Worm (Caenorhabditis elegans) whole organism, L3 larva: ENCODE results near the gene B0228.6.

ENCODE experiments used
- ZK546.5 ChIP-seq: sonication (generic microtip); optimal IDR thresholded peaks from 2 replicates; lab custom pipeline; 2017; ENCODE audit warnings: missing biosample characterization, missing genetic modification characterization
- aly-2 ChIP-seq: fragments of 150-350 bp; optimal IDR thresholded peaks from 2 replicates; lab custom pipeline; 2014; ENCODE audit warnings: missing biosample characterization, missing genetic modification characterization
- ceh-16 ChIP-seq: sonication (generic microtip); optimal IDR thresholded peaks from 2 replicates; lab custom pipeline; 2017; ENCODE audit warnings: missing biosample characterization, missing genetic modification characterization
- ceh-28 ChIP-seq: fragments of 150-350 bp; optimal IDR thresholded peaks from 2 replicates; lab custom pipeline; 2014; ENCODE audit warnings: missing biosample characterization, missing genetic modification reagents, missing genetic modification characterization
- ceh-82 ChIP-seq: fragments of 150-350 bp; optimal IDR thresholded peaks from 2 replicates; lab custom pipeline; 2014; ENCODE audit warnings: missing biosample characterization, missing genetic modification characterization
- egl-27 ChIP-seq: sonication (generic microtip); optimal IDR thresholded peaks from 4 replicates; lab custom pipeline; 2017; ENCODE audit warnings: missing biosample characterization, missing genetic modification reagents, missing genetic modification characterization
- elt-1 ChIP-seq: fragments of 150-350 bp; optimal IDR thresholded peaks from 2 replicates; lab custom pipeline; 2014; ENCODE audit warnings: missing biosample characterization, missing genetic modification characterization
- elt-2 ChIP-seq: sonication (generic microtip); optimal IDR thresholded peaks from 2 replicates; lab custom pipeline; 2016; ENCODE audit warnings: missing genetic modification reagents, mild to moderate bottlenecking, missing genetic modification characterization, missing compliant biosample characterization
- eor-1 ChIP-seq, 2 experiments: fragments of 150-350 bp; optimal IDR thresholded peaks; 2 replicates each; lab custom pipeline; 2014 to 2018; ENCODE audit warnings: missing biosample characterization in 2 of 2, missing genetic modification characterization in 2 of 2
- fkh-10 ChIP-seq: sonication (generic microtip); optimal IDR thresholded peaks from 2 replicates; lab custom pipeline; 2017; ENCODE audit warnings: missing biosample characterization, missing genetic modification reagents, missing genetic modification characterization
- fkh-2 ChIP-seq: fragments of 150-350 bp; optimal IDR thresholded peaks from 2 replicates; lab custom pipeline; 2014; ENCODE audit warnings: missing biosample characterization, missing genetic modification reagents, missing genetic modification characterization
- fos-1 ChIP-seq: fragments of 150-350 bp; optimal IDR thresholded peaks from 2 replicates; lab custom pipeline; 2014; ENCODE audit warnings: missing biosample characterization, missing genetic modification characterization
- hmg-11 ChIP-seq: sonication (generic microtip); optimal IDR thresholded peaks from 2 replicates; lab custom pipeline; 2016; ENCODE audit warnings: missing genetic modification characterization, missing compliant biosample characterization
- jun-1 ChIP-seq: fragments of 150-350 bp; optimal IDR thresholded peaks from 2 replicates; lab custom pipeline; 2014; ENCODE audit warnings: missing biosample characterization, missing genetic modification reagents, missing genetic modification characterization
- lin-15B ChIP-seq: fragments of 150-350 bp; optimal IDR thresholded peaks from 2 replicates; lab custom pipeline; 2014; ENCODE audit warnings: missing biosample characterization, missing genetic modification characterization
- lsy-12 ChIP-seq: sonication (generic microtip); optimal IDR thresholded peaks from 2 replicates; lab custom pipeline; 2016; ENCODE audit warnings: mild to moderate bottlenecking, missing genetic modification characterization, missing compliant biosample characterization
- mdl-1 ChIP-seq: fragments of 150-350 bp; optimal IDR thresholded peaks from 2 replicates; lab custom pipeline; 2014; ENCODE audit warnings: missing biosample characterization, missing genetic modification characterization
- nfya-1 ChIP-seq: sonication (generic microtip); optimal IDR thresholded peaks from 2 replicates; lab custom pipeline; 2017; ENCODE audit warnings: missing genetic modification characterization, mild to moderate bottlenecking, missing compliant biosample characterization, antibody characterized with exemption, moderate library complexity; ENCODE audit not compliant: insufficient read depth
- nhr-11 ChIP-seq: fragments of 150-350 bp; optimal IDR thresholded peaks from 2 replicates; lab custom pipeline; 2014; ENCODE audit warnings: missing biosample characterization, missing genetic modification characterization
- nhr-23 ChIP-seq: fragments of 150-350 bp; optimal IDR thresholded peaks from 2 replicates; lab custom pipeline; 2014; ENCODE audit warnings: missing biosample characterization, missing genetic modification reagents, missing genetic modification characterization
- nhr-25 ChIP-seq: sonication (generic microtip); optimal IDR thresholded peaks from 2 replicates; lab custom pipeline; 2017; ENCODE audit warnings: missing biosample characterization, missing genetic modification characterization
- nhr-28 ChIP-seq: fragments of 150-350 bp; optimal IDR thresholded peaks from 2 replicates; lab custom pipeline; 2014; ENCODE audit warnings: missing biosample characterization, missing genetic modification characterization
- nhr-43 ChIP-seq: sonication (generic microtip); optimal IDR thresholded peaks from 2 replicates; lab custom pipeline; 2016; ENCODE audit warnings: mild to moderate bottlenecking, missing genetic modification characterization, missing compliant biosample characterization; ENCODE audit not compliant: poor library complexity, severe bottlenecking
- nhr-67 ChIP-seq: fragments of 150-350 bp; optimal IDR thresholded peaks from 2 replicates; lab custom pipeline; 2014; ENCODE audit warnings: missing biosample characterization, missing genetic modification characterization
- nhr-76 ChIP-seq: fragments of 150-350 bp; sonication (generic microtip); optimal IDR thresholded peaks from 5 replicates; lab custom pipeline; 2014; ENCODE audit warnings: missing biosample characterization, missing genetic modification characterization
- pha-4 ChIP-seq: fragments of 150-350 bp; optimal IDR thresholded peaks from 2 replicates; lab custom pipeline; 2014; ENCODE audit warnings: missing biosample characterization, missing genetic modification reagents, missing genetic modification characterization
- pqm-1 ChIP-seq: fragments of 150-350 bp; optimal IDR thresholded peaks from 2 replicates; lab custom pipeline; 2017; ENCODE audit warnings: missing biosample characterization, missing genetic modification characterization, inconsistent platforms
- sea-2 ChIP-seq: fragments of 150-350 bp; sonication (generic microtip); optimal IDR thresholded peaks from 4 replicates; lab custom pipeline; 2014; ENCODE audit warnings: missing biosample characterization, missing genetic modification reagents, missing genetic modification characterization
- skn-1 ChIP-seq: fragments of 150-350 bp; optimal IDR thresholded peaks from 2 replicates; lab custom pipeline; 2014; ENCODE audit warnings: missing biosample characterization, missing genetic modification characterization
- snpc-4 ChIP-seq: fragments of 150-350 bp; optimal IDR thresholded peaks from 2 replicates; lab custom pipeline; 2014; ENCODE audit warnings: missing biosample characterization, missing genetic modification characterization
- tbx-2 ChIP-seq: sonication (generic microtip); optimal IDR thresholded peaks from 2 replicates; lab custom pipeline; 2016; ENCODE audit warnings: mild to moderate bottlenecking, missing genetic modification characterization, missing compliant biosample characterization
- unc-62 ChIP-seq: fragments of 150-350 bp; sonication (generic microtip); optimal IDR thresholded peaks from 4 replicates; lab custom pipeline; 2014; ENCODE audit warnings: missing biosample characterization, missing genetic modification reagents, missing genetic modification characterization
- zag-1 ChIP-seq: fragments of 150-350 bp; optimal IDR thresholded peaks from 2 replicates; lab custom pipeline; 2014; ENCODE audit warnings: missing biosample characterization, missing genetic modification characterization
- ztf-4 ChIP-seq: fragments of 150-350 bp; optimal IDR thresholded peaks from 2 replicates; lab custom pipeline; 2014; ENCODE audit warnings: missing biosample characterization, missing genetic modification characterization

The B0228.6 gene

ce11 chrII:7755116-7755571 lies at the start of gene B0228.6, which contains the start of gene B0228.1:
B0228.6 (minus strand) TSS chrII:7755166.
B0228.1 (plus strand) TSS chrII:7755343.
- TF ChIP-seq snpc-4 (tag; lab: Kevin White, UChicago) (peak; percentile 48), skn-1 (tag; lab: Kevin White, UChicago) (no peak)

DNA sequence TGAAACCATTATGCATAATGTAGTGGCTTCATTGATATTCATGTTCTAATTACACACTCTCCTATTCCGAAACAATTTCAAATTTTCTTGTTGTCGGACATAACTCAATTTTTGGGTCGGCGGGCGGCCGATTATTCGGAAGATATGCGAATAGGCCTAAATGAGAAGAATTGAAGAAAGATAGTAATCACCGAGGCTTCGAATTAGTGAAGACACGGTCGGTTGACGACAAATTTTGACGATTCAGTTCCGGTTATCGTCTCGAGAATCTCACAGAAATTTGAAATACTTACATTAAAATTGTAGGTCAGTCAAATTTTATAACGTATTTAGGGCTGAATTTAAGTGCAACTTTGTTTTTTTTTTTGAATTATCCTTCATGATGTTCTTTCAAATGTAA lies 48.2 kb upstream of the B0228.6 start:
- peak; percentile 18 for TF ChIP-seq nhr-23
- no peak for TF ChIP-seq jun-1 (tag; lab: Kevin White, UChicago)
- TF ChIP-seq elt-1 (tag; lab: Kevin White, UChicago), result peak; percentile 59

DNA sequence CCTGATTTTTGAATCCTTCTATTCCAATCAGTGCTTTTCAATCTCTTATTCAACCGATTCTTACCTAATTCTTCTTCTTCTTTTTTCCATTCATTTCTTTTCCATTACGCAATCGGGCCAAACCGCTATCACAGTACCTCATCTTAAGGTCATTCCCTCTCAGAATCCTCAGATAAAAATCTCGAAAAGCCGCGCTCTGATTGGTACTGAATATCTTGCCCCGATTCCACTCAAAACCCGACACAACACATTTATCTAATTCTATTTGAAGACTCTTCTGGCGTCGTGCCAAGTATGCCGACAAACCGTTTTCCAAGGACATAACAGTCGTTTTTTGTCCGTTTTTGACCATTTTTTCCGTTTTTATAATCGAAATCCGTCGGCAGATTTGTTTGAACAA lies 46.9 kb upstream of the B0228.6 start:
- TF ChIP-seq jun-1 (tag; lab: Kevin White, UChicago) (no peak), nhr-76 (tag; lab: Kevin White, UChicago) (no peak), ceh-28 (tag; lab: Kevin White, UChicago) (no peak), ceh-82 (no peak), snpc-4 (tag; lab: Kevin White, UChicago) (no peak), hmg-11 (no peak), fos-1 (no peak), lin-15B (tag; lab: Kevin White, UChicago) (no peak), fkh-2 (no peak), ceh-16 (tag; lab: Kevin White, UChicago) (peak; percentile 50), egl-27 (tag; lab: Kevin White, UChicago) (no peak), tbx-2 (tag; lab: Kevin White, UChicago) (no peak), pqm-1 (no peak), aly-2 (no peak), nhr-23 (peak; percentile 70), sea-2 (GFP tag; lab: Kevin White, UChicago) (no peak), nhr-43 (tag; lab: Kevin White, UChicago) (no peak), nhr-28 (tag; lab: Kevin White, UChicago) (no peak), ZK546.5 (tag; lab: Kevin White, UChicago) (no peak), elt-1 (tag; lab: Kevin White, UChicago) (peak; percentile 96), ztf-4 (tag; lab: Kevin White, UChicago) (no peak), nhr-25 (peak; percentile 77), fkh-10 (GFP tag; lab: Kevin White, UChicago) (no peak)
- TF ChIP-seq, all 47 proteins: peak for 4

DNA sequence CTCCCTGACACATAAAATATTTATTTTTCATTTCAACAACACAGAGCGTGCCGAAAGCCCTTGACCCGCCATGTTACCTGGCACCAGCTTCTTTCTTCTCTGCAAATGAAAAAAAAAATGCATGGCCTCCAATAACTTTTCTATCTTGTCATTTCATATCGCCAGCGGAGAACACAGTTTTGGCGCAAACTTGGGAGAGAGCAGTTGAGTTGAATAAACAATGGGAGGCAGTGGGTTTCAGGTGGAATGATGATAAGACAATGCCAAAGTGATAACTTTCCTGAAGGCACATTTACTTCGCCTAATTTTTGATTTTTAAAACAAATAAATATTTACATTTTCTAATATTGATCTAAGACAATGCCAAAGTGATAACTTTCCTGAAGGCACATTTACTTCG lies 46.3 kb upstream of the B0228.6 start:
- TF ChIP-seq zag-1 (tag; lab: Kevin White, UChicago) (no peak), eor-1 (tag; optimal IDR thresholded peaks at IDR 0.05; lab: Kevin White, UChicago) (no peak), elt-2 (tag; lab: Kevin White, UChicago) (peak; percentile 60), ceh-82 (no peak), skn-1 (tag; lab: Kevin White, UChicago) (no peak), elt-1 (tag; lab: Kevin White, UChicago) (no peak), tbx-2 (tag; lab: Kevin White, UChicago) (no peak), unc-62 (GFP tag; lab: Kevin White, UChicago) (no peak), mdl-1 (no peak), nhr-67 (tag; lab: Kevin White, UChicago) (no peak), pqm-1 (peak; percentile 20), nhr-28 (tag; lab: Kevin White, UChicago) (no peak), pha-4 (tag; lab: Kevin White, UChicago) (peak; percentile 26), nhr-76 (tag; lab: Kevin White, UChicago) (no peak), nhr-25 (no peak)

DNA sequence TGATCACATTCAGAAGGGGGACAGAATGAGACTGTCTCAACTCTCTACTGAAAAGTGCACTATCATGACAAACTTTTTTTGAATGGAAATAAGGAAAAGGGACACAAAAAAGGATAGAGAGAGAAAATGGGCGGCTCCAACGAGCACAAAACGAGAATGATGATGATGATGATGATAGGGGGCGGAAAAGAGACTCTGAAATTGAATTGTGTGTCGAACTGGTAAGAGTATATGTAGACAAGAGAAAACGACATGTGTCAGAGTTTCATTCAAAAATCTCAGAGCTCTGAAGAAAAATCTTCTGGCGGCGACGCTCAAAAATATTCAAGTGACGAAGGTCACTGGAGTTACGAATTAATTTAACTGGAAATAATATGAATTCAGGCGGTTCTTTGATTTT lies 40.3 kb upstream of the B0228.6 start:
- no peak for TF ChIP-seq fkh-2
- no peak for TF ChIP-seq ztf-4 (tag; lab: Kevin White, UChicago)
- no peak for TF ChIP-seq nhr-11
- TF ChIP-seq tbx-2 (tag; lab: Kevin White, UChicago), result no peak
- TF ChIP-seq fkh-10 (GFP tag; lab: Kevin White, UChicago), result peak; percentile 43
- no peak for TF ChIP-seq nhr-28 (tag; lab: Kevin White, UChicago)
- TF ChIP-seq lin-15B (tag; lab: Kevin White, UChicago), result no peak
- TF ChIP-seq, all 47 proteins: peak for 1

DNA sequence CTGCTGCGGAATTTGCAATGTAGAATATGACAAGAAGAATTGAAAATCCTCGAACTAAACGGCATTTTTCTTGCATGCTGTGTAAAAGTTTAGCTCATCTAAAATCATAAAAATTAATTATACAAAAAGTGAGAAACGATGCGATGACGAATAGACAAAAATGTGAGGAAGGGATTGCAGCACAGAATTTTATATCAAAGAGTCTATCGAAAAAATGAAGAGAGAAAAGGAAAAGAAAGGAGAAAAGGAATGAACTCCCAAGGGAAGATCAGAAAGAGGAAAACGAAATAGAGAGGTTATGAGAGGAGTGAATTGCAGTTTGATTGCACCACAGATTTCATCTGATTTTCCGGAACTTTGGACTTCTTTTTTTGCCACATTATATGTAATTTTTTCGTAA lies 39.3 kb upstream of the B0228.6 start, which contains the start of gene glr-4:
Gene glr-4, minus strand, starts transcription at position 101 of the 400 bp plus-strand sequence.
- TF ChIP-seq elt-1 (tag; lab: Kevin White, UChicago) (peak; percentile 32), nfya-1 (tag; lab: Kevin White, UChicago) (no peak), nhr-25 (no peak), lsy-12 (tag; lab: Kevin White, UChicago) (no peak)
